Fruit fly (Drosophila melanogaster): ENCODE results near the gene CG6621.

CG6621 gene

DNA sequence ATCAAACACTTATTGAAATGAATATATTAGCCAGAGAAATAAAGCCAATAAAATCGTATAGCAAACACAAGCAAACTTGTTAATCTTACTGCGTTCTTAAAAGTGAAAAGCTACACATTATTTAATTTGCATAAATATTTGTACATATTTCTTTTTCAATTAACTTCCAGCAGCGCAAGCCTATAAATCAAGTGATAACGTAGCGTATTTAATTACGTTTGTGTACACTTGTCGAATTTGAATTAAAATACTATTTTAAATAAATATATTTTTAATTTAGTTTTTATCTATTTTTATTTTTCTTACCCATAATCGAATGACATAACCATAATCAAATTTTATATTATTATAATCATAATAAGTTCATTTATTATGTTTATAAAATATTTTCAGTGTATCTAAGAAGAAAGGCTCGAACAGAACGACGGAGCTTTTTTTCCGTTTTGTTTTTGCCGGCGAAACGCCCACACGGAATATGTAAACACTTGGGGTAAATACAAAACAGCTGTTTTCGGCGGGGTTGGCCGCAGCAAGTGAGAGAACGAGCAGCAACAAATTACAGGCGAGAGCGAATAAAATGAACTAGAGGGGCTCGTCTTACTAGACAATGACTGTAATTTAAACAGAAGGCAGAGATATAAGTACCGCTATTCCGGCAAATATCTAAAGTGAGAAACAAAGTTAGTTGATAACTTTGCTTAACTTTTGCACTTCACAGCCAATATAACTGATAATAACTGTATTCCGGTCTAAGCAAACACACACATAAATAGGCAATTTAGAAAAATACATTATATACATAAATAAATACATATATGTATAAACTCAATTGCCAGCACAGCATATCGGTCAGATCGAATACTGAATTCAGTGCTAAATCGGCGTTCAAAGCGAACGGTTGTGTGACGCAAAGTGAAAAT lies 17.6 kb downstream of the CG6621 start, which contains the start of gene Sodh2 (continued):
- TF ChIP-seq CG18011 (GFP tag; optimal IDR thresholded peaks at IDR 0.05) (peak; percentile 57), CG8924 (tag; optimal IDR thresholded peaks at IDR 0.05) (peak; percentile 89), Dip3 (GFP tag; optimal IDR thresholded peaks at IDR 0.05) (peak; percentile 78), gro (GFP tag; optimal IDR thresholded peaks at IDR 0.05) (peak; percentile 55), CG18262 (tag; optimal IDR thresholded peaks at IDR 0.05) (peak; percentile 81), dati (GFP tag; IDR thresholded peaks at IDR 0.05) (0 out of 2 replicates have a peak, but pooled peaks have one; percentile 34), CG7928 (GFP tag; optimal IDR thresholded peaks at IDR 0.05) (peak; percentile 52), CG16779 (GFP tag; IDR thresholded peaks at IDR 0.05) (peak; percentile 81), cg (GFP tag; optimal IDR thresholded peaks at IDR 0.05) (peak; percentile 14), CG18619 (GFP tag; optimal IDR thresholded peaks at IDR 0.05) (peak; percentile 81), Rx (GFP tag; IDR thresholded peaks at IDR 0.05) (no peak), dmrt99B (tag; optimal IDR thresholded peaks at IDR 0.05) (peak; percentile 79), CG10462 (GFP tag; optimal IDR thresholded peaks at IDR 0.05) (no peak), CG9437 (GFP tag; optimal IDR thresholded peaks at IDR 0.05) (peak; percentile 80), Ssrp (tag; optimal IDR thresholded peaks at IDR 0.05) (peak; percentile 17), Nf-YC (tag; optimal IDR thresholded peaks at IDR 0.05) (peak; percentile 64), wek (GFP tag; optimal IDR thresholded peaks at IDR 0.05) (peak; percentile 85), sc (optimal IDR thresholded peaks at IDR 0.05) (no peak), sc (GFP tag; optimal IDR thresholded peaks at IDR 0.05) (no peak), stwl (tag; optimal IDR thresholded peaks at IDR 0.05) (no peak), Scr (GFP tag; IDR thresholded peaks at IDR 0.05; ENCODE audit: partially characterized antibody) (no peak), Max (GFP tag; optimal IDR thresholded peaks at IDR 0.05) (peak; percentile 42), CG15479 (GFP tag; optimal IDR thresholded peaks at IDR 0.05) (no peak), CG1024 (GFP tag; IDR thresholded peaks at IDR 0.05) (0 out of 2 replicates have a peak, but pooled peaks have one; percentile 38), al (GFP tag; IDR thresholded peaks at IDR 0.05) (peak; percentile 62), CG8290 (GFP tag; optimal IDR thresholded peaks at IDR 0.05) (no peak), CG8290 (tag; optimal IDR thresholded peaks at IDR 0.05) (peak in 1 of 2 experiments; percentile 94), CG17568 (GFP tag; optimal IDR thresholded peaks at IDR 0.05) (peak; percentile 86), chm (GFP tag; IDR thresholded peaks at IDR 0.05) (peak; percentile 61; the same call in 1 of the 2 replicates), Eip74EF (GFP tag; optimal IDR thresholded peaks at IDR 0.05) (peak in 1 of 2 experiments; percentile 81), ems (GFP tag; optimal IDR thresholded peaks at IDR 0.05) (peak; percentile 12), schlank (tag; optimal IDR thresholded peaks at IDR 0.05) (peak; percentile 86), CG6689 (GFP tag; IDR thresholded peaks at IDR 0.05) (peak; percentile 70), Tbp (GFP tag; optimal IDR thresholded peaks at IDR 0.05) (no peak), sd (tag; optimal IDR thresholded peaks at IDR 0.05) (peak; percentile 64), CG11247 (GFP tag; IDR thresholded peaks at IDR 0.05) (peak; percentile 82), aop (GFP tag; IDR thresholded peaks at IDR 0.05) (no peak), HmgD (GFP tag; optimal IDR thresholded peaks at IDR 0.05) (no peak), Ets97D (GFP tag; optimal IDR thresholded peaks at IDR 0.05) (peak; percentile 17), D19A (tag; optimal IDR thresholded peaks at IDR 0.05) (peak; percentile 73), CkIIα-i1 (GFP tag; IDR thresholded peaks at IDR 0.05) (no peak), psq (GFP tag; optimal IDR thresholded peaks at IDR 0.05) (no peak), CG9609 (GFP tag; optimal IDR thresholded peaks at IDR 0.05) (peak; percentile 69), chif (GFP tag; optimal IDR thresholded peaks at IDR 0.05) (peak; percentile 14 to 34), ewg (GFP tag; optimal IDR thresholded peaks at IDR 0.05) (peak; percentile 43), MESR4 (GFP tag; optimal IDR thresholded peaks at IDR 0.05) (no peak), pros (GFP tag; optimal IDR thresholded peaks at IDR 0.05) (peak; percentile 12), CG4707 (GFP tag; optimal IDR thresholded peaks at IDR 0.05) (peak; percentile 72), pum (GFP tag; optimal IDR thresholded peaks at IDR 0.05) (peak; percentile 22)
